Fruit fly (Drosophila melanogaster): ENCODE results near the gene CG18094.

Gene CG18094

dm6 chr2L:19517154-19517814 is 27.2 kb downstream of the CG18094 start, which contains the start of gene Hasp (continued):
- TF ChIP-seq Scr (GFP tag; IDR thresholded peaks at IDR 0.05; ENCODE audit: partially characterized antibody): peak; percentile 60
- TF ChIP-seq gt (GFP tag; IDR thresholded peaks at IDR 0.05): no peak
- TF ChIP-seq CG1024 (GFP tag; IDR thresholded peaks at IDR 0.05): peak; percentile 3; the same call in 1 of the 2 replicates
- peak; percentile 53 for TF ChIP-seq bcd (GFP tag; optimal IDR thresholded peaks at IDR 0.05)
- peak; percentile 72 for TF ChIP-seq CG2116 (GFP tag; optimal IDR thresholded peaks at IDR 0.05)
- TF ChIP-seq CG3995 (GFP tag; optimal IDR thresholded peaks at IDR 0.05): no peak
- TF ChIP-seq kah (GFP tag; optimal IDR thresholded peaks at IDR 0.05): peak; percentile 28
- 0 out of 2 replicates have a peak, but pooled peaks have one; percentile 23 for TF ChIP-seq Ada2b (GFP tag; IDR thresholded peaks at IDR 0.05)
- no peak for TF ChIP-seq pb (GFP tag; optimal IDR thresholded peaks at IDR 0.05)
- TF ChIP-seq gce (GFP tag; IDR thresholded peaks at IDR 0.05): no peak
- TF ChIP-seq fd102C (GFP tag; optimal IDR thresholded peaks at IDR 0.05): no peak
- peak; percentile 29; the same call in 1 of the 2 replicates for TF ChIP-seq CG17328 (GFP tag; IDR thresholded peaks at IDR 0.05)
- TF ChIP-seq ci (GFP tag; IDR thresholded peaks at IDR 0.05): peak; percentile 71; the same call in 2 of the 3 replicates
- peak; percentile 29 for TF ChIP-seq CG18619 (GFP tag; optimal IDR thresholded peaks at IDR 0.05)
- TF ChIP-seq emc (GFP tag; optimal IDR thresholded peaks at IDR 0.05): no peak
- no peak for TF ChIP-seq CG7928 (GFP tag; optimal IDR thresholded peaks at IDR 0.05)
- TF ChIP-seq rib (GFP tag; IDR thresholded peaks at IDR 0.05): no peak
- TF ChIP-seq Kr (GFP tag; optimal IDR thresholded peaks at IDR 0.05): no peak
- TF ChIP-seq Taf1 (GFP tag; IDR thresholded peaks at IDR 0.05): no peak
- no peak for TF ChIP-seq luna (GFP tag; optimal IDR thresholded peaks at IDR 0.05)
- peak; percentile 10 for TF ChIP-seq Nf-YB (GFP tag; optimal IDR thresholded peaks at IDR 0.05)
- no peak for TF ChIP-seq insv (GFP tag; optimal IDR thresholded peaks at IDR 0.05)
- no peak for TF ChIP-seq Jarid2 (GFP tag; optimal IDR thresholded peaks at IDR 0.05)
- no peak for TF ChIP-seq Sry-δ (GFP tag; optimal IDR thresholded peaks at IDR 0.05)
- TF ChIP-seq tap (tag; optimal IDR thresholded peaks at IDR 0.05): no peak
- TF ChIP-seq br (optimal IDR thresholded peaks at IDR 0.05): no peak
- no peak for TF ChIP-seq CG10431 (GFP tag; optimal IDR thresholded peaks at IDR 0.05)
- TF ChIP-seq bbx (GFP tag; IDR thresholded peaks at IDR 0.05; ENCODE audit: partially characterized antibody): peak; percentile 89
- 0 out of 2 replicates have a peak, but pooled peaks have one; percentile 23 for TF ChIP-seq ssp (GFP tag; IDR thresholded peaks at IDR 0.05)
- TF ChIP-seq CG8924 (tag; optimal IDR thresholded peaks at IDR 0.05): peak; percentile 9
- peak; percentile 53 for TF ChIP-seq CG6254 (GFP tag; optimal IDR thresholded peaks at IDR 0.05)
- TF ChIP-seq sens (GFP tag): peak; percentile 88
- TF ChIP-seq CG8478 (optimal IDR thresholded peaks at IDR 0.05): no peak
- peak; percentile 67 for TF ChIP-seq Xrp1 (GFP tag; IDR thresholded peaks at IDR 0.05)
- no peak for TF ChIP-seq z (GFP tag; IDR thresholded peaks at IDR 0.05)
- no peak for TF ChIP-seq jigr1 (GFP tag; IDR thresholded peaks at IDR 0.05)
- peak; percentile 18 for TF ChIP-seq Hsf (GFP tag; optimal IDR thresholded peaks at IDR 0.05)
- TF ChIP-seq CG8765 (GFP tag; IDR thresholded peaks at IDR 0.05): no peak
- TF ChIP-seq CTCF (GFP tag; optimal IDR thresholded peaks at IDR 0.05): no peak
- TF ChIP-seq Doc2 (GFP tag; IDR thresholded peaks at IDR 0.05): no peak
- TF ChIP-seq scrt (GFP tag; optimal IDR thresholded peaks at IDR 0.05): no peak
- no peak for TF ChIP-seq CG1529 (GFP tag; optimal IDR thresholded peaks at IDR 0.05)
- peak; percentile 59 for TF ChIP-seq slbo (GFP tag; IDR thresholded peaks at IDR 0.05)
- peak; percentile 58 for TF ChIP-seq Asciz (GFP tag; optimal IDR thresholded peaks at IDR 0.05)
- no peak for TF ChIP-seq CG6175 (GFP tag; IDR thresholded peaks at IDR 0.05)
- TF ChIP-seq CG16815 (GFP tag; optimal IDR thresholded peaks at IDR 0.05): no peak
- no peak for TF ChIP-seq schlank (tag; optimal IDR thresholded peaks at IDR 0.05)
- peak; percentile 19 for TF ChIP-seq CG15514 (GFP tag; optimal IDR thresholded peaks at IDR 0.05)
- no peak for TF ChIP-seq fd3F (GFP tag; optimal IDR thresholded peaks at IDR 0.05)
- peak; percentile 64 for TF ChIP-seq az2 (GFP tag; optimal IDR thresholded peaks at IDR 0.05)
- peak; percentile 0 for TF ChIP-seq vfl (GFP tag; optimal IDR thresholded peaks at IDR 0.05)
- peak; percentile 66 for TF ChIP-seq unpg (GFP tag; optimal IDR thresholded peaks at IDR 0.05)
